Fruit fly (Drosophila melanogaster): ENCODE measurements around the gene abd-A.

Gene abd-A

dm6 chr3R:16834294-16835003, 4.6 kb upstream of the abd-A start (continued):
- TF ChIP-seq scrt (GFP tag; optimal IDR thresholded peaks at IDR 0.05) = no peak
- peak; percentile 46 for TF ChIP-seq CG6813 (GFP tag; optimal IDR thresholded peaks at IDR 0.05)
- TF ChIP-seq org-1 (GFP tag; optimal IDR thresholded peaks at IDR 0.05) = no peak
- peak; percentile 18 for TF ChIP-seq Kr (GFP tag; optimal IDR thresholded peaks at IDR 0.05)
- TF ChIP-seq CG17568 (GFP tag; optimal IDR thresholded peaks at IDR 0.05) = peak; percentile 33
- TF ChIP-seq phol (tag; optimal IDR thresholded peaks at IDR 0.05) = peak; percentile 26
- no peak for TF ChIP-seq vfl (GFP tag; optimal IDR thresholded peaks at IDR 0.05)
- TF ChIP-seq Blimp-1 (GFP tag; optimal IDR thresholded peaks at IDR 0.05) = no peak
- peak; percentile 36 for TF ChIP-seq Atf3 (GFP tag; optimal IDR thresholded peaks at IDR 0.05)
- peak; percentile 9; the same call in 1 of the 2 replicates for TF ChIP-seq CG32772 (GFP tag; IDR thresholded peaks at IDR 0.05)
- TF ChIP-seq CG11398 (GFP tag; optimal IDR thresholded peaks at IDR 0.05) = no peak
- TF ChIP-seq Sin3A (optimal IDR thresholded peaks at IDR 0.05) = no peak
- TF ChIP-seq CG14667 (GFP tag; IDR thresholded peaks at IDR 0.05) = no peak
- TF ChIP-seq Hr3 (GFP tag; optimal IDR thresholded peaks at IDR 0.05) = peak; percentile 26
- TF ChIP-seq CG1233 (GFP tag; optimal IDR thresholded peaks at IDR 0.05) = peak; percentile 29
- 0 out of 2 replicates have a peak, but pooled peaks have one; percentile 24 for TF ChIP-seq CG6689 (GFP tag; IDR thresholded peaks at IDR 0.05)
- peak; percentile 0 to 73 for TF ChIP-seq chif (GFP tag; optimal IDR thresholded peaks at IDR 0.05)
- peak; percentile 27 for TF ChIP-seq CG31365 (tag; optimal IDR thresholded peaks at IDR 0.05)
- peak; percentile 26 for TF ChIP-seq chn (GFP tag; optimal IDR thresholded peaks at IDR 0.05)
- TF ChIP-seq Dbx (GFP tag; IDR thresholded peaks at IDR 0.05) = no peak
- TF ChIP-seq H2.0 (GFP tag; IDR thresholded peaks at IDR 0.05) = peak; percentile 58
- peak in 1 of 2 experiments; percentile 62 for TF ChIP-seq insv (GFP tag; optimal IDR thresholded peaks at IDR 0.05)
- TF ChIP-seq stc (GFP tag; IDR thresholded peaks at IDR 0.05) = peak; percentile 43; the same call in 1 of the 2 replicates
- TF ChIP-seq ase (GFP tag; IDR thresholded peaks at IDR 0.05) = peak; percentile 44; the same call in 1 of the 3 replicates
- peak; percentile 54; the same call in 1 of the 2 replicates for TF ChIP-seq Awh (GFP tag; IDR thresholded peaks at IDR 0.05)
- peak; percentile 52 for TF ChIP-seq NC2β (GFP tag; optimal IDR thresholded peaks at IDR 0.05)
- TF ChIP-seq tio (GFP tag; optimal IDR thresholded peaks at IDR 0.05) = no peak
- TF ChIP-seq CG9727 (GFP tag; optimal IDR thresholded peaks at IDR 0.05) = peak; percentile 13
- peak; percentile 67 for TF ChIP-seq CG15696 (tag; optimal IDR thresholded peaks at IDR 0.05)
- peak; percentile 30 for TF ChIP-seq Atf-2 (GFP tag; optimal IDR thresholded peaks at IDR 0.05)
- 0 out of 3 replicates have a peak, but pooled peaks have one; percentile 24 for TF ChIP-seq CG16813 (GFP tag; IDR thresholded peaks at IDR 0.05; ENCODE audit: partially characterized antibody)
- TF ChIP-seq CG3163 (GFP tag; optimal IDR thresholded peaks at IDR 0.05) = no peak
- TF ChIP-seq ERR (GFP tag; optimal IDR thresholded peaks at IDR 0.05) = no peak
- TF ChIP-seq HLH4C (GFP tag; IDR thresholded peaks at IDR 0.05; ENCODE audit: partially characterized antibody) = no peak
- TF ChIP-seq kay (GFP tag; optimal IDR thresholded peaks at IDR 0.05) = no peak
- no peak for TF ChIP-seq tx (GFP tag; optimal IDR thresholded peaks at IDR 0.05)
- peak; percentile 37 for TF ChIP-seq kah (GFP tag; optimal IDR thresholded peaks at IDR 0.05)
- peak; percentile 40 for TF ChIP-seq ATbp (GFP tag; optimal IDR thresholded peaks at IDR 0.05)
- TF ChIP-seq chinmo (GFP tag; IDR thresholded peaks at IDR 0.05; ENCODE audit: partially characterized antibody) = no peak
- TF ChIP-seq CG10654 (GFP tag; optimal IDR thresholded peaks at IDR 0.05) = no peak
- no peak for TF ChIP-seq tll (GFP tag; optimal IDR thresholded peaks at IDR 0.05)
- peak; percentile 61 for TF ChIP-seq HHEX (GFP tag; optimal IDR thresholded peaks at IDR 0.05)
- peak; percentile 54 for TF ChIP-seq CG1603 (tag; optimal IDR thresholded peaks at IDR 0.05)
- peak; percentile 8 for TF ChIP-seq bcd (GFP tag; optimal IDR thresholded peaks at IDR 0.05)
- peak; percentile 19 for TF ChIP-seq Abd-B (GFP tag; optimal IDR thresholded peaks at IDR 0.05)
- TF ChIP-seq Lim3 (GFP tag; IDR thresholded peaks at IDR 0.05) = no peak
- TF ChIP-seq CG1529 (GFP tag; optimal IDR thresholded peaks at IDR 0.05) = peak; percentile 52
- TF ChIP-seq zfh2 (GFP tag; optimal IDR thresholded peaks at IDR 0.05) = no peak
- TF ChIP-seq Med (GFP tag) = peak; percentile 87
